Worm (Caenorhabditis elegans) whole organism, L4/young adult: ENCODE results near the gene F13H8.12.

ENCODE experiments used
- W03F9.2 ChIP-seq: fragments of 150-350 bp; optimal IDR thresholded peaks from 2 replicates; lab custom pipeline; 2014; ENCODE audit warnings: missing biosample characterization, missing genetic modification characterization
- dao-5 ChIP-seq: sonication (generic microtip); optimal IDR thresholded peaks from 2 replicates; lab custom pipeline; 2016; ENCODE audit warnings: missing genotype, missing genetic modification characterization, moderate library complexity, missing compliant biosample characterization
- him-1 ChIP-seq: sonication (generic microtip); optimal IDR thresholded peaks from 2 replicates; lab custom pipeline; 2016; ENCODE audit warnings: missing genotype, missing genetic modification reagents, missing genetic modification characterization, missing compliant biosample characterization

Gene F13H8.12

ce11 chrII:6247011-6247410 is 15.3 kb upstream of the F13H8.12 start, which contains the start of gene T24H7.2:
TSS of gene T24H7.2 (plus strand) at chrII:6247311.
- no peak for TF ChIP-seq W03F9.2 (tag; lab: Kevin White, UChicago)
- TF ChIP-seq him-1 (tag; lab: Kevin White, UChicago), result no peak
- TF ChIP-seq dao-5 (tag; lab: Kevin White, UChicago), result no peak

ce11 chrII:6248029-6248428 is 14.3 kb upstream of the F13H8.12 start:
- no peak for TF ChIP-seq dao-5 (tag; lab: Kevin White, UChicago)
- no peak for TF ChIP-seq W03F9.2 (tag; lab: Kevin White, UChicago)
- TF ChIP-seq him-1 (tag; lab: Kevin White, UChicago), result no peak

- TF ChIP-seq him-1 (tag; lab: Kevin White, UChicago) (no peak), dao-5 (tag; lab: Kevin White, UChicago) (peak; percentile 23)
These were observed 13.8 kb upstream of the F13H8.12 start for ce11 chrII:6248503-6248902.

ce11 chrII:6250782-6251461 is 11.4 kb upstream of the F13H8.12 start, which contains the start of gene phb-2:
TSS of gene phb-2 (plus strand) at chrII:6251411.
- TF ChIP-seq W03F9.2 (tag; lab: Kevin White, UChicago), result peak; percentile 75
- no peak for TF ChIP-seq him-1 (tag; lab: Kevin White, UChicago)

- TF ChIP-seq W03F9.2 (tag; lab: Kevin White, UChicago) (no peak), him-1 (tag; lab: Kevin White, UChicago) (no peak), dao-5 (tag; lab: Kevin White, UChicago) (no peak)
These were observed 9.6 kb upstream of the F13H8.12 start for ce11 chrII:6252707-6253106.

ce11 chrII:6256024-6256423 is 6.3 kb upstream of the F13H8.12 start, which contains the start of gene F13H8.5:
TSS of gene F13H8.5 (minus strand) at chrII:6256124.
- TF ChIP-seq dao-5 (tag; lab: Kevin White, UChicago), result no peak
- TF ChIP-seq him-1 (tag; lab: Kevin White, UChicago), result no peak

- TF ChIP-seq him-1 (tag; lab: Kevin White, UChicago) (no peak), dao-5 (tag; lab: Kevin White, UChicago) (no peak), W03F9.2 (tag; lab: Kevin White, UChicago) (no peak)
These were observed 5.0 kb upstream of the F13H8.12 start for ce11 chrII:6257220-6257877.

ce11 chrII:6259867-6260266 is 2.5 kb upstream of the F13H8.12 start, which contains the start of gene F13H8.11:
TSS of gene F13H8.11 (minus strand) at chrII:6260021.
- TF ChIP-seq him-1 (tag; lab: Kevin White, UChicago), result no peak
- TF ChIP-seq W03F9.2 (tag; lab: Kevin White, UChicago), result no peak
- no peak for TF ChIP-seq dao-5 (tag; lab: Kevin White, UChicago)

ce11 chrII:6260684-6261083 is 1.6 kb upstream of the F13H8.12 start, which contains the start of gene nmgp-1:
TSS of gene nmgp-1 (plus strand) at chrII:6260857.
- TF ChIP-seq him-1 (tag; lab: Kevin White, UChicago), result no peak
- TF ChIP-seq W03F9.2 (tag; lab: Kevin White, UChicago), result no peak
- no peak for TF ChIP-seq dao-5 (tag; lab: Kevin White, UChicago)

- TF ChIP-seq dao-5 (tag; lab: Kevin White, UChicago) (no peak), him-1 (tag; lab: Kevin White, UChicago) (no peak), W03F9.2 (tag; lab: Kevin White, UChicago) (no peak)
These were observed 1.4 kb downstream of the F13H8.12 start, which contains the start of gene F13H8.3 for ce11 chrII:6263685-6264084. TSS of gene F13H8.3 (plus strand) at chrII:6263985.

ce11 chrII:6267983-6268382 is 5.7 kb downstream of the F13H8.12 start, which contains the start of gene F13H8.8:
TSS of gene F13H8.8 (minus strand) at chrII:6268083.
- TF ChIP-seq dao-5 (tag; lab: Kevin White, UChicago) (no peak), him-1 (tag; lab: Kevin White, UChicago) (no peak), W03F9.2 (tag; lab: Kevin White, UChicago) (no peak)

ce11 chrII:6269805-6270414 is 7.6 kb downstream of the F13H8.12 start, which contains the start of gene F13H8.2:
TSS of gene F13H8.2 (plus strand) at chrII:6270364.
- TF ChIP-seq dao-5 (tag; lab: Kevin White, UChicago), result no peak
- peak; percentile 29 for TF ChIP-seq W03F9.2 (tag; lab: Kevin White, UChicago)
- TF ChIP-seq him-1 (tag; lab: Kevin White, UChicago), result no peak

ce11 chrII:6273916-6274315 is 11.6 kb downstream of the F13H8.12 start, which contains the start of gene bpl-1:
TSS of gene bpl-1 (plus strand) at chrII:6274216.
- TF ChIP-seq W03F9.2 (tag; lab: Kevin White, UChicago) (no peak), dao-5 (tag; lab: Kevin White, UChicago) (no peak), him-1 (tag; lab: Kevin White, UChicago) (no peak)
